Fruit fly (Drosophila melanogaster): ENCODE measurements around the gene Det.

dm6 chr3R:17137593-17137992 lies 11.9 kb upstream of the Det start, which contains the start of gene CG5255:
- TF ChIP-seq insv (optimal IDR thresholded peaks at IDR 0.05): no peak
- no peak for TF ChIP-seq psq (optimal IDR thresholded peaks at IDR 0.05)
